Worm (Caenorhabditis elegans) whole organism, L2 larva: ENCODE results near the gene cyp-13B1.

ENCODE experiments used
- C34F6.9 ChIP-seq: fragments of 150-350 bp; optimal IDR thresholded peaks from 2 replicates; lab custom pipeline; 2014; ENCODE audit warnings: missing biosample characterization, missing genetic modification characterization
- F13H6.1 ChIP-seq: sonication (generic microtip); optimal IDR thresholded peaks from 2 replicates; lab custom pipeline; 2016; ENCODE audit warnings: missing genetic modification characterization, missing compliant biosample characterization
- R02D3.7 ChIP-seq: fragments of 150-350 bp; optimal IDR thresholded peaks from 2 replicates; lab custom pipeline; 2014; ENCODE audit warnings: missing biosample characterization, missing genetic modification characterization
- ZK546.5 ChIP-seq: sonication (generic microtip); optimal IDR thresholded peaks from 2 replicates; lab custom pipeline; 2017; ENCODE audit warnings: missing biosample characterization, missing genetic modification characterization
- ama-1 ChIP-seq: fragments of 150-350 bp; optimal IDR thresholded peaks from 2 replicates; lab custom pipeline; 2018; ENCODE audit warnings: inconsistent platforms
- blmp-1 ChIP-seq: sonication (generic microtip); optimal IDR thresholded peaks from 2 replicates; lab custom pipeline; 2017; ENCODE audit warnings: missing genetic modification characterization, mild to moderate bottlenecking, missing compliant biosample characterization, antibody characterized with exemption, moderate library complexity; ENCODE audit not compliant: insufficient read depth
- ceh-82 ChIP-seq: fragments of 150-350 bp; optimal IDR thresholded peaks from 2 replicates; lab custom pipeline; 2014; ENCODE audit warnings: missing biosample characterization, missing genetic modification characterization
- crh-2 ChIP-seq: sonication (generic microtip); optimal IDR thresholded peaks from 2 replicates; lab custom pipeline; 2017; ENCODE audit warnings: missing biosample characterization, missing genetic modification characterization
- dmd-4 ChIP-seq: sonication (generic microtip); optimal IDR thresholded peaks from 2 replicates; lab custom pipeline; 2017; ENCODE audit warnings: missing biosample characterization, missing genetic modification characterization
- egl-27 ChIP-seq: sonication (generic microtip); optimal IDR thresholded peaks from 3 replicates; lab custom pipeline; 2017; ENCODE audit warnings: missing biosample characterization, missing genetic modification reagents, missing genetic modification characterization
- elt-1 ChIP-seq: fragments of 150-350 bp; optimal IDR thresholded peaks from 2 replicates; lab custom pipeline; 2014; ENCODE audit warnings: missing biosample characterization, missing genetic modification characterization
- fos-1 ChIP-seq: fragments of 150-350 bp; optimal IDR thresholded peaks from 2 replicates; lab custom pipeline; 2014; ENCODE audit warnings: missing biosample characterization, missing genetic modification characterization
- gmeb-1 ChIP-seq: fragments of 150-350 bp; optimal IDR thresholded peaks from 2 replicates; lab custom pipeline; 2014; ENCODE audit warnings: missing biosample characterization, missing genetic modification characterization
- lin-11 ChIP-seq: fragments of 150-350 bp; sonication (generic microtip); optimal IDR thresholded peaks from 2 replicates; lab custom pipeline; 2014; ENCODE audit warnings: missing biosample characterization, missing genetic modification characterization, inconsistent platforms, mixed read lengths
- lin-13 ChIP-seq: fragments of 150-350 bp; optimal IDR thresholded peaks from 2 replicates; lab custom pipeline; 2014; ENCODE audit warnings: missing biosample characterization, missing genetic modification reagents, missing genetic modification characterization
- lsy-2 ChIP-seq, 2 experiments: fragments of 150-350 bp in 1 of 2; sonication (generic microtip) in 1 of 2; optimal IDR thresholded peaks; 2 replicates each; lab custom pipeline; 2014 to 2017; ENCODE audit warnings: missing biosample characterization in 2 of 2, missing genetic modification characterization in 2 of 2
- nhr-10 ChIP-seq: sonication (generic microtip); optimal IDR thresholded peaks from 2 replicates; lab custom pipeline; 2017; ENCODE audit warnings: missing biosample characterization, missing genetic modification characterization
- nhr-129 ChIP-seq: fragments of 150-350 bp; optimal IDR thresholded peaks from 2 replicates; lab custom pipeline; 2014; ENCODE audit warnings: missing biosample characterization, missing genetic modification characterization
- nhr-21 ChIP-seq: fragments of 150-350 bp; optimal IDR thresholded peaks from 2 replicates; lab custom pipeline; 2014; ENCODE audit warnings: missing biosample characterization, missing genetic modification characterization
- nhr-237 ChIP-seq: fragments of 150-350 bp; optimal IDR thresholded peaks from 2 replicates; lab custom pipeline; 2014; ENCODE audit warnings: missing biosample characterization, missing genetic modification characterization
- nhr-25 ChIP-seq: fragments of 150-350 bp; sonication (generic microtip); optimal IDR thresholded peaks from 3 replicates; lab custom pipeline; 2014; ENCODE audit warnings: missing biosample characterization, missing genetic modification characterization
- nhr-6 ChIP-seq: fragments of 150-350 bp; optimal IDR thresholded peaks from 2 replicates; lab custom pipeline; 2014; ENCODE audit warnings: missing biosample characterization, missing genetic modification characterization
- nhr-77 ChIP-seq: fragments of 150-350 bp; optimal IDR thresholded peaks from 2 replicates; lab custom pipeline; 2014; ENCODE audit warnings: missing biosample characterization, missing genetic modification characterization
- sem-4 ChIP-seq: fragments of 150-350 bp; optimal IDR thresholded peaks from 2 replicates; lab custom pipeline; 2014; ENCODE audit warnings: missing biosample characterization, missing genetic modification reagents, missing genetic modification characterization
- sma-3 ChIP-seq: sonication (generic microtip); optimal IDR thresholded peaks from 2 replicates; lab custom pipeline; 2016; ENCODE audit warnings: missing genetic modification reagents, missing genetic modification characterization, missing compliant biosample characterization
- sma-9 ChIP-seq, 2 experiments: fragments of 150-350 bp in 1 of 2; sonication (generic microtip) in 1 of 2; optimal IDR thresholded peaks; 2 replicates each; lab custom pipeline; 2014 to 2016; ENCODE audit warnings: missing genetic modification characterization in 2 of 2, mild to moderate bottlenecking in 1 of 2, missing biosample characterization in 1 of 2, missing compliant biosample characterization in 1 of 2, missing genetic modification reagents in 1 of 2, moderate library complexity in 1 of 2
- unc-55 ChIP-seq: fragments of 150-350 bp; sonication (generic microtip); optimal IDR thresholded peaks from 3 replicates; lab custom pipeline; 2014; ENCODE audit warnings: missing biosample characterization, missing genetic modification reagents, missing genetic modification characterization
- unc-62 ChIP-seq: fragments of 150-350 bp; optimal IDR thresholded peaks from 2 replicates; lab custom pipeline; 2014; ENCODE audit warnings: missing biosample characterization, missing genetic modification reagents, missing genetic modification characterization
- ztf-1 ChIP-seq: fragments of 200-800 bp; sonication (Bioruptor generic); conservative IDR thresholded peaks from 2 replicates; pipeline ENCODE4 v1.3.6; 2022; ENCODE audit warnings: missing genetic modification characterization, missing compliant biosample characterization
- ztf-11 ChIP-seq: sonication (generic microtip); optimal IDR thresholded peaks from 2 replicates; lab custom pipeline; 2017; ENCODE audit warnings: missing biosample characterization, missing genetic modification characterization
- ztf-4 ChIP-seq: fragments of 150-350 bp; optimal IDR thresholded peaks from 2 replicates; lab custom pipeline; 2014; ENCODE audit warnings: missing biosample characterization, missing genetic modification characterization

Gene cyp-13B1

DNA sequence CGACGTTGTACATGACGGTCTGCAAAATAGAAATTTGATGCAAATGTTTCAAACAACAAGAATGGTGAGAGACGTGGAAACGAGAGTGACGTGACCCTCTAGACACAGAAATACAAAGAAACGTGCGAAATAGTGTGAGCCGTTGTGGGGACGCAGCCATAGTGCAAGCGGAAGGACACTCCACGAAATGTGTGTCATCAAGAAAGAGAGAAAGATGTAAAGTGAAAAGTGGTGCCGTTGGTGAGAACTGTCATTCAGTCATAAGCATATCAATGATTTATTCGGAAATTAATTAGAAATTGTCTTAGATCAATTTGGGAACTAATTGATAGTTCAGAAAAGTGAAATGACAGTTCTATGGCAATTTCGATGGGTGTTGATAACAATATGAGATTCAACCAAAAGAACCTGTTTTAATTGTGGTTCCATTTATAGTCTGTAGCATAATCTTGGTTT, 10.5 kb upstream of the cyp-13B1 start, which contains the start of gene C29F7.3:
Gene C29F7.3 (minus strand): TSS at position 51 of the 456 bp plus-strand sequence.
- no peak for TF ChIP-seq ZK546.5
- peak; percentile 23 for TF ChIP-seq F13H6.1 (tag; lab: Kevin White, UChicago)
- TF ChIP-seq sma-9 (GFP tag; optimal IDR thresholded peaks at IDR 0.05; lab: Kevin White, UChicago): peak; percentile 68
- TF ChIP-seq sma-9 (tag; optimal IDR thresholded peaks at IDR 0.05; lab: Kevin White, UChicago): no peak
- TF ChIP-seq lin-11 (tag; lab: Kevin White, UChicago): no peak
- TF ChIP-seq blmp-1 (tag; lab: Kevin White, UChicago): peak; percentile 87
- no peak for TF ChIP-seq R02D3.7 (tag; lab: Kevin White, UChicago)
- TF ChIP-seq C34F6.9: peak; percentile 19
- TF ChIP-seq egl-27 (tag; lab: Kevin White, UChicago): no peak
- peak; percentile 26 for TF ChIP-seq crh-2 (tag; lab: Kevin White, UChicago)
- peak; percentile 55 for TF ChIP-seq nhr-129 (tag; lab: Kevin White, UChicago)
- no peak for TF ChIP-seq gmeb-1 (tag; lab: Kevin White, UChicago)
- no peak for TF ChIP-seq ztf-4 (tag; lab: Kevin White, UChicago)
- TF ChIP-seq nhr-10 (tag; lab: Kevin White, UChicago): no peak
- TF ChIP-seq sma-3 (GFP tag; lab: Kevin White, UChicago): peak; percentile 43
- no peak for TF ChIP-seq sem-4
- peak; percentile 68 for TF ChIP-seq nhr-25 (tag; lab: Kevin White, UChicago)
- no peak for TF ChIP-seq lin-13 (GFP tag; lab: Kevin White, UChicago)
- TF ChIP-seq unc-62: no peak
- peak; percentile 36 for TF ChIP-seq fos-1 (tag; lab: Kevin White, UChicago)
- TF ChIP-seq elt-1 (tag; lab: Kevin White, UChicago): no peak
- no peak for TF ChIP-seq ama-1

DNA sequence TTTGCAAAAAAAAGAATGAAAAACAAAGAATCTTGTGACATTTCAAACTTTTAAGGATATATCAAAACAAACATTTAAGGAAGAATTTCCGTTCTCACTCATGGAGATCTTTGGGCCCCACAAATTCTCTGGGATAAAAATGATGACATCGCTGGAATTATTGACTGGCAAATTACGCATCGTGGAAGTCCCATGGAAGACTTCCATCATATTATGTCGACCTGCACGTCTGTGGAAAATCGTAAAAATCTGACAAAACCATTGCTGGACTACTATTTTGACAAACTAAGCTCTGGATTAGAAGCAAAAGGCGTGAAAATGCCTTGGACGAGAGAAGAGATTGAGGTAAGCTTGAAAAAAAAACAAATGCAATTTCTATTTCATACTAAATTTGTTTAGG, 8.0 kb upstream of the cyp-13B1 start:
- no peak for TF ChIP-seq nhr-77 (tag; lab: Kevin White, UChicago)
- no peak for TF ChIP-seq blmp-1 (tag; lab: Kevin White, UChicago)
- no peak for TF ChIP-seq ztf-1
- no peak for TF ChIP-seq unc-55 (GFP tag; lab: Kevin White, UChicago)
- TF ChIP-seq nhr-6: no peak
- TF ChIP-seq lin-11 (tag; lab: Kevin White, UChicago): no peak
- TF ChIP-seq ztf-11 (tag; lab: Kevin White, UChicago): no peak
- no peak for TF ChIP-seq dmd-4 (tag; lab: Kevin White, UChicago)
- no peak for TF ChIP-seq nhr-237 (tag; lab: Kevin White, UChicago)
- TF ChIP-seq C34F6.9: no peak
- no peak for TF ChIP-seq unc-62
- TF ChIP-seq sma-9 (GFP tag; optimal IDR thresholded peaks at IDR 0.05; lab: Kevin White, UChicago): no peak
- TF ChIP-seq sma-9 (tag; optimal IDR thresholded peaks at IDR 0.05; lab: Kevin White, UChicago): no peak
- TF ChIP-seq, all 48 proteins: peak for 0

DNA sequence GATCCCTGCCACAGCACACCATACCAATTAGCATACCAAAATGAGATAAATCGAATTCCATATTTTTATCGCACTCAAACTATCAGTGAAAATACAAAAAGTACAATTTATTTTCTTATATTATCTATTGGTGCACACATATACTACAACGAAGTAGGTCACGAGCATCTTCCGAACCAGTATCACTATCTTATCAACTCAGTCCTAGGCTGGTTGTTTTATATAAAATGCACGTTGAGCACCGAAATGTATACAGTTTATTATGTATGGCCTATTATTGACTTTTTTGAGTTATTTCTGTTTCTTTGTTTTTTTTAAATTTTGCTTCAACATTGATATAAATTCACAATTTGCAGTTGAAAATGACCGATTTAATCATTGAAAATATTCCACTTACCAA, 6.3 kb upstream of the cyp-13B1 start, which contains the start of gene C29F7.2:
Gene C29F7.2 (plus strand): TSS at position 357 of the 400 bp plus-strand sequence.
- TF ChIP-seq gmeb-1 (tag; lab: Kevin White, UChicago): peak; percentile 17
- TF ChIP-seq ztf-1: no peak
- TF ChIP-seq sma-9 (GFP tag; optimal IDR thresholded peaks at IDR 0.05; lab: Kevin White, UChicago): peak; percentile 57
- no peak for TF ChIP-seq sma-9 (tag; optimal IDR thresholded peaks at IDR 0.05; lab: Kevin White, UChicago)
- TF ChIP-seq ceh-82: no peak
- TF ChIP-seq nhr-129 (tag; lab: Kevin White, UChicago): no peak
- TF ChIP-seq fos-1 (tag; lab: Kevin White, UChicago): peak; percentile 32
- no peak for TF ChIP-seq nhr-21 (tag; lab: Kevin White, UChicago)
- TF ChIP-seq crh-2 (tag; lab: Kevin White, UChicago): peak; percentile 38
- peak; percentile 18 for TF ChIP-seq sma-3 (GFP tag; lab: Kevin White, UChicago)
- no peak for TF ChIP-seq nhr-77 (tag; lab: Kevin White, UChicago)

DNA sequence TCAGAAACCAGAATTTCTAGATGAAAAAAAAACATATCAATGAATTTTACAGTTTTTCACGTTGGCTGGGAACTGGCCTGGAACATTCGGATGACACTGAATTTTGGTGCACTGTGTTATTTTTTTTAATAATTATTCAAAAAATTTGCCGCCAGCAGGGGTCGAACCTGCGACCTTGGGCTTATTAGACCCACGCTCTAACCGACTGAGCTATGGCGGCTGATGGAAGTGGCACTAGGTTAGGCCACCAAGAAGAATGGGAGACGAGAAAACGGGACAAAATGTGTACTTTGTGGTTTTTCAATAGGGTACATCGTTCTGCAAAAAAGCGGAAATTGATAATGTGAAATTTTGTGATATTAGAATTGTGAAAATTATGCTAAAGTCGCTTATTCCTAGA, 5.5 kb upstream of the cyp-13B1 start:
- TF ChIP-seq F13H6.1 (tag; lab: Kevin White, UChicago) (peak; percentile 11), C34F6.9 (peak; percentile 7), egl-27 (tag; lab: Kevin White, UChicago) (no peak), nhr-21 (tag; lab: Kevin White, UChicago) (peak; percentile 31), R02D3.7 (tag; lab: Kevin White, UChicago) (no peak), lsy-2 (tag; optimal IDR thresholded peaks at IDR 0.05; lab: Kevin White, UChicago) (peak in 1 of 2 experiments; percentile 1), crh-2 (tag; lab: Kevin White, UChicago) (peak; percentile 24), ztf-1 (no peak), sma-3 (GFP tag; lab: Kevin White, UChicago) (peak; percentile 30), lin-11 (tag; lab: Kevin White, UChicago) (peak; percentile 1), fos-1 (tag; lab: Kevin White, UChicago) (peak; percentile 11), sma-9 (GFP tag; optimal IDR thresholded peaks at IDR 0.05; lab: Kevin White, UChicago) (peak; percentile 63), sma-9 (tag; optimal IDR thresholded peaks at IDR 0.05; lab: Kevin White, UChicago) (no peak), gmeb-1 (tag; lab: Kevin White, UChicago) (peak; percentile 9)
